Worm (Caenorhabditis elegans) whole organism, midembryonic: ENCODE results near the gene W01A11.1.
A peak's percentile ranks its signal among the peaks of the same experiment; 100 is the strongest.

Experiments
- T22C8.4 ChIP-seq: fragments of 200-800 bp; sonication (Bioruptor generic); IDR thresholded peaks from 2 replicates; pipeline ENCODE4 v1.3.6; 2022; ENCODE audit warnings: missing genetic modification characterization, missing compliant biosample characterization
- cog-1 ChIP-seq: sonication (generic microtip); optimal IDR thresholded peaks from 2 replicates; lab custom pipeline; 2016; ENCODE audit warnings: missing genetic modification characterization, missing compliant biosample characterization
- flt-1 ChIP-seq: fragments of 200-800 bp; sonication (Bioruptor generic); IDR thresholded peaks from 2 replicates; pipeline ENCODE4 v1.3.6; 2022; ENCODE audit warnings: missing genetic modification characterization, missing compliant biosample characterization
- klf-2 ChIP-seq: fragments of 200-800 bp; sonication (Bioruptor generic); conservative IDR thresholded peaks from 2 replicates; pipeline ENCODE4 v1.3.6; 2022; ENCODE audit warnings: missing genetic modification reagents, missing genetic modification characterization, missing compliant biosample characterization
- med-1 ChIP-seq: sonication (generic microtip); optimal IDR thresholded peaks from 2 replicates; lab custom pipeline; 2017; ENCODE audit warnings: missing genetic modification characterization, mild to moderate bottlenecking, missing compliant biosample characterization, antibody characterized with exemption, missing genetic modification reagents; ENCODE audit not compliant: insufficient read depth
- ref-1 ChIP-seq: fragments of 200-800 bp; sonication (Bioruptor generic); conservative IDR thresholded peaks from 2 replicates; pipeline ENCODE4 v1.3.6; 2022; ENCODE audit warnings: missing genetic modification reagents, missing genetic modification characterization, missing compliant biosample characterization
- tab-1 ChIP-seq: fragments of 200-800 bp; sonication (Bioruptor generic); IDR thresholded peaks from 2 replicates; pipeline ENCODE4 v1.3.6; 2022; ENCODE audit warnings: missing genetic modification characterization, missing compliant biosample characterization
- ztf-23 ChIP-seq: fragments of 200-800 bp; sonication (Bioruptor generic); IDR thresholded peaks from 2 replicates; pipeline ENCODE4 v1.3.6; 2022; ENCODE audit warnings: missing genetic modification reagents, missing genetic modification characterization, missing compliant biosample characterization
- ztf-29 ChIP-seq: fragments of 200-800 bp; sonication (Bioruptor generic); IDR thresholded peaks from 2 replicates; pipeline ENCODE4 v1.3.6; 2022; ENCODE audit warnings: missing genetic modification reagents, missing genetic modification characterization, missing compliant biosample characterization

The W01A11.1 gene

DNA sequence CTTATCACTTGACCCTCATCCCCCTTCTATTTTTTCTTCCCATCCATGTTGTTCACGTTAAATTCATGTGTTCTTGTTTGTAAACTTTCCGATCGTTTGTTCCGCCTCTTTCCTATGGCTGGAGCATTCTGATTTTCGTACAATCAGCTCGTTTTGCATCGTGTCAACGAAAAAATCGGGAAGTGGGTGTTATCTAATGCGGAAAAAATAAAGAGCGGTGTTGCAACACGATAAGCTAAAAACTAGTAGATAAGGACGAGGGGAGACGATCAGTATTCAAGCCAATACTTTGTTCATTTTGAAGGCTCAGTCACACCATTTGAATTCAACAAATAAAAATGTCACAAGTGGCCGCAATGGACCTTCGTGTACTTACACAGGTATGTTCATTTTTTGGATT is 25.7 kb downstream of the W01A11.1 start, which contains the start of gene acs-1:
TSS of gene acs-1 (plus strand) at position 233 of the 400 bp plus-strand sequence.
- TF ChIP-seq ref-1 (GFP tag; lab: Robert Waterston, UW) (no peak), ztf-29 (GFP tag; lab: Robert Waterston, UW) (no peak), tab-1 (no peak), med-1 (GFP tag; lab: Kevin White, UChicago) (no peak), T22C8.4 (no peak), flt-1 (GFP tag; lab: Robert Waterston, UW) (no peak), cog-1 (tag; lab: Kevin White, UChicago) (no peak), klf-2 (GFP tag; lab: Robert Waterston, UW) (no peak), ztf-23 (GFP tag; lab: Robert Waterston, UW) (no peak)

ce11 chrV:6533030-6533429 is 34.0 kb downstream of the W01A11.1 start, which contains the start of gene hpo-26:
Gene hpo-26 (minus strand): TSS chrV:6533060.
- no peak for TF ChIP-seq klf-2 (GFP tag; lab: Robert Waterston, UW)
- no peak for TF ChIP-seq med-1 (GFP tag; lab: Kevin White, UChicago)
- no peak for TF ChIP-seq T22C8.4

DNA sequence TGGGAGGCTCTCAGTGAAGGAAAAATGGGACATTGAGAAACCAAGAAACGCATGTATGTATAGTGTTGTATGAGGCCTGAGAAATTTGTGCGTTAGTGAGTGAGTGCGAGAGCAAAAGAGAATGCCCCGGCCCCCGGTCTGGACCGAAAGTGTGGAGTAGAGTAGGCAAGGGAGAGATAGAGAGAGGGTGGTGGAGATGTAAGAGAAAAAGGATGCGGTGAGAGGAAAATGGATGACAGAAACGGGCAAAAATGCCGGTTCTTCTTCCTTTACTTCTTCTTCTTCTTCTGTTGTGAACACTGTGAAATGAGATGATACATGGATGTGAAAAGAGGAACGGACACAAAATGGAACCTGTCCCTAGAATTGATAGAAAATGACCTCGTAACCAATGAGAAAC is 39.3 kb downstream of the W01A11.1 start:
- TF ChIP-seq klf-2 (GFP tag; lab: Robert Waterston, UW) (no peak), cog-1 (tag; lab: Kevin White, UChicago) (no peak), ref-1 (GFP tag; lab: Robert Waterston, UW) (no peak), ztf-29 (GFP tag; lab: Robert Waterston, UW) (no peak), ztf-23 (GFP tag; lab: Robert Waterston, UW) (no peak), T22C8.4 (no peak), flt-1 (GFP tag; lab: Robert Waterston, UW) (0 out of 2 replicates have a peak, but pooled peaks have one; percentile 42)

ce11 chrV:6541875-6542274 is 42.9 kb downstream of the W01A11.1 start:
- no peak for TF ChIP-seq T22C8.4
- no peak for TF ChIP-seq flt-1 (GFP tag; lab: Robert Waterston, UW)
- TF ChIP-seq ztf-29 (GFP tag; lab: Robert Waterston, UW): no peak
- 0 out of 2 replicates have a peak, but pooled peaks have one; percentile 19 for TF ChIP-seq ztf-23 (GFP tag; lab: Robert Waterston, UW)
- peak; percentile 21 for TF ChIP-seq cog-1 (tag; lab: Kevin White, UChicago)
- no peak for TF ChIP-seq klf-2 (GFP tag; lab: Robert Waterston, UW)

ce11 chrV:6544999-6545398 is 46.0 kb downstream of the W01A11.1 start:
- no peak for TF ChIP-seq ztf-23 (GFP tag; lab: Robert Waterston, UW)
- 0 out of 2 replicates have a peak, but pooled peaks have one; percentile 6 for TF ChIP-seq flt-1 (GFP tag; lab: Robert Waterston, UW)
- TF ChIP-seq tab-1: no peak

DNA sequence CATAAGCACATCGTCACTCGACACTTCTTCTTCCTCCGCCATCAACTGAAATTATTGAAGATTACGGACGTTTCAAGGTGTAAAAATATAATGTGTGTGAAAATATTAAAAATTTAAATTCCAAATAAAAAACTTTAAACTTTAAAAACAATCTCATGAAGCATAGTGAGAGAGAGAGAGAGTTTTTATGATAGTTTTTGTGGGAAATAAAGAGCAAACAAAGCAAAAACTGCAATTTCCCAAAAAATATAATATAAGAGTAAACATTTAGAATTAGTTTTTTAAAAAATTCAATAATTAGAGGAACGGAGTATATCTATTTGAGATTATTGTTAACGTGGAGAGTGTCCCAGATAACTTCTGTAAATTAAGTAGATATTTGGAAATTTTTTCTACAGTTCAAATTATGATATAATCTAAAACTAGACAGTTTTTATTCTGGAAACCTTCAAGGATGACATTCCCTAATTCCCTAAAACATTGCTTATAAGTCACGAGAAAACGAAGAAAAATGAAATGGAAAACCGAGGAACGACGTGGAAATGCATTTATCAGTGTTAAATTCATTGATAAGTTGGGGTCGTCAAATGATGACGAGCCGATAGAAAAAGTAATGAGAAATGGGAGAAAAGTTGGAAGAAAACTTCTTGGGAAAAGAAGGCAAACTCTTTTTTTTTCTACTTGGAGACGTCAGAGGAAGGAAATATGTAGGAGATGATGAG is 47.6 kb downstream of the W01A11.1 start, which contains the start of gene dre-1:
TSS of gene dre-1 (minus strand) at position 51 of the 722 bp plus-strand sequence.
- TF ChIP-seq ztf-23 (GFP tag; lab: Robert Waterston, UW) (no peak), med-1 (GFP tag; lab: Kevin White, UChicago) (no peak), tab-1 (no peak), klf-2 (GFP tag; lab: Robert Waterston, UW) (no peak), ztf-29 (GFP tag; lab: Robert Waterston, UW) (no peak), flt-1 (GFP tag; lab: Robert Waterston, UW) (no peak), cog-1 (tag; lab: Kevin White, UChicago) (no peak), ref-1 (GFP tag; lab: Robert Waterston, UW) (no peak), T22C8.4 (no peak)

DNA sequence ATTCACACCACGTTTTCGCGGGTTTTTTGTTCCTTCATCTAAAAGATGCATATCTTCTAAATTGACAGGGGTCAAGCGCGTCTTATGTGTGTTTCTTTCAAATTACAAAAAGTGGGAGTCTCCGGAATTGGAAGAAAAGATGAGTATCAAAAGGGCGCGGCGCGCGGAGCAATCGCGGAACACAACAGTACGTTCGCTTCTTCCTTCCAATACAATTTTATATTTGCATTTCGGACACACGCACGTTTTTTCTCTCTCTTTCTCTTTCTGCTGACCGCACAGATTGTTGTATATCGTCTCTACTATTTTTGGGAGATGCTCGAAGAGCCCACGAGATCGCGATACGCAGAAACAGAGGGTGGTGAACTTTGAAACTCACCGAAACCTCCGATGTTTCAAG is 49.3 kb downstream of the W01A11.1 start:
- TF ChIP-seq tab-1 (no peak), med-1 (GFP tag; lab: Kevin White, UChicago) (no peak), T22C8.4 (no peak), ztf-29 (GFP tag; lab: Robert Waterston, UW) (no peak), flt-1 (GFP tag; lab: Robert Waterston, UW) (no peak), cog-1 (tag; lab: Kevin White, UChicago) (no peak), klf-2 (GFP tag; lab: Robert Waterston, UW) (no peak), ztf-23 (GFP tag; lab: Robert Waterston, UW) (no peak), ref-1 (GFP tag; lab: Robert Waterston, UW) (no peak)

DNA sequence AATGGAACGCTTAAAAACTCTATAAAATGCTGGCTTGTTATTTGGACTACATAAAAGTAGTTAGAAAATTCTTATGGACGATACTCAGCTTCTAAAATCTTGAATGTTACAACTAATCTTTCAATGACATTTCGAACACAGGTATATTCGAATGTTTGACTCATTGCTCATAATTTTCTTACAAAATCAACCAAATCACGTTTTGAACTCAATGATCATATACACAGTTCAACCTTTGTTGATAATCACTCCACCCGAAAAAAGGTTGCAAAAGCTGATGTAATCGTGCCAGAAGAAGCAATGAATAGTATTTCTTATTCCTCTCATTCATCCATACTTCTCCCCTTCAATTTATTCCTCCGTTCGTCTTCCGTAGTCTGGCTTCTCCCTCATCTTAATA is 50.1 kb downstream of the W01A11.1 start, which contains the start of gene K04A8.20:
TSS of gene K04A8.20 (plus strand) at position 301 of the 400 bp plus-strand sequence.
- TF ChIP-seq cog-1 (tag; lab: Kevin White, UChicago) (no peak), tab-1 (no peak), T22C8.4 (no peak), ref-1 (GFP tag; lab: Robert Waterston, UW) (no peak), ztf-29 (GFP tag; lab: Robert Waterston, UW) (no peak), med-1 (GFP tag; lab: Kevin White, UChicago) (no peak)

- no peak for TF ChIP-seq T22C8.4
- TF ChIP-seq cog-1 (tag; lab: Kevin White, UChicago): no peak
- TF ChIP-seq tab-1: no peak
- TF ChIP-seq ref-1 (GFP tag; lab: Robert Waterston, UW): no peak
- TF ChIP-seq ztf-29 (GFP tag; lab: Robert Waterston, UW): no peak
- TF ChIP-seq klf-2 (GFP tag; lab: Robert Waterston, UW): no peak
- TF ChIP-seq ztf-23 (GFP tag; lab: Robert Waterston, UW): no peak
- TF ChIP-seq med-1 (GFP tag; lab: Kevin White, UChicago): no peak
Observed at ce11 chrV:6549871-6550270, 50.8 kb downstream of the W01A11.1 start, which contains the start of gene lipl-4. Gene lipl-4 (plus strand): TSS chrV:6550171.
